Worm (Caenorhabditis elegans): ENCODE data around the gene Y110A2AL.7.

DNA sequence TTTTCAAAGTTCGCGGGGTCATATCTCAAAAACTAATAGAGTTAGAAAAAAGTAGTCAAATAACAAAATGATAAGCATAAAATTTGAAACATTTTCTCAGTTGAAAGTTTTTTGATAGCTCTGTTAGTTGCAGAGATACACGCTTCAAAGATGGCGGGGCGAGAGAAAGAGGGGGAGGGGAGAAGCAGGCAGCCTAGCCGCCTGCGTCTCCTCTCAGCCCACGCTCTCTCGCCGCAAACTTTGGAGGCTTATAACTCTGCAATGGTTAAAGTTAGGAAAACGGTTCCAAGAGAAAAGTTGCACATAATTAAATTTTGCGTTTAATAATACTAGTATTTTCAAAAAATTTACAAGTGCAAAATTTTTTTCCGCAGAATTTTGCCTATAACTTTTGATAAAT, 41.2 kb downstream of the Y110A2AL.7 start:
- TF ChIP-seq ztf-29 (GFP tag; IDR thresholded peaks at IDR 0.05): no peak
- TF ChIP-seq ref-1 (GFP tag; conservative IDR thresholded peaks at IDR 0.05): no peak
- no peak for TF ChIP-seq T22C8.4 (GFP tag; IDR thresholded peaks at IDR 0.05)
- TF ChIP-seq flt-1 (GFP tag; IDR thresholded peaks at IDR 0.05): no peak
- TF ChIP-seq klf-2 (GFP tag; conservative IDR thresholded peaks at IDR 0.05): no peak
- no peak for TF ChIP-seq tab-1 (GFP tag; IDR thresholded peaks at IDR 0.05)
- TF ChIP-seq cog-1 (tag; optimal IDR thresholded peaks at IDR 0.05): no peak

Measured in whole organism, midembryonic.